Fruit fly (Drosophila melanogaster) whole organism, adult: ENCODE data around the gene CG8142.
"Not testable (repeated sequence)": the region's sequence is repeated elsewhere in the genome, so short reads cannot be mapped to it uniquely, and the experiment has no call there.

Experiments
- CG11617 ChIP-seq: fragments of 200-800 bp; sonication (Bioruptor generic); optimal IDR thresholded peaks from 2 replicates; lab custom pipeline; 2017; ENCODE audit warnings: mild to moderate bottlenecking, missing biosample characterization, missing genetic modification reagents, missing genetic modification characterization
- CG12768 ChIP-seq: fragments of 200-800 bp; sonication (Bioruptor generic); optimal IDR thresholded peaks from 2 replicates; lab custom pipeline; 2017; ENCODE audit warnings: missing biosample characterization, missing genetic modification characterization, mild to moderate bottlenecking, moderate library complexity, missing genetic modification reagents
- CG14711 ChIP-seq: fragments of 200-800 bp; sonication (Bioruptor generic); optimal IDR thresholded peaks from 2 replicates; lab custom pipeline; 2018; ENCODE audit warnings: missing biosample characterization, mild to moderate bottlenecking, missing genetic modification characterization, moderate library complexity
- CG1620 ChIP-seq: fragments of 200-800 bp; sonication (Bioruptor generic); optimal IDR thresholded peaks from 2 replicates; lab custom pipeline; 2016; ENCODE audit warnings: missing biosample characterization, missing genetic modification characterization
- CG33017 ChIP-seq: fragments of 200-800 bp; sonication (Bioruptor generic); optimal IDR thresholded peaks from 2 replicates; lab custom pipeline; 2018; ENCODE audit warnings: missing biosample characterization, mild to moderate bottlenecking, missing genetic modification characterization, moderate library complexity
- CG5204 ChIP-seq: fragments of 200-800 bp; sonication (Bioruptor generic); optimal IDR thresholded peaks from 2 replicates; lab custom pipeline; 2016; ENCODE audit warnings: missing biosample characterization, missing genetic modification characterization
- CG7045 ChIP-seq: fragments of 200-800 bp; sonication (Bioruptor generic); optimal IDR thresholded peaks from 2 replicates; lab custom pipeline; 2017; ENCODE audit warnings: missing biosample characterization, mild to moderate bottlenecking, missing genetic modification characterization
- CG7101 ChIP-seq: fragments of 200-800 bp; sonication (Bioruptor generic); optimal IDR thresholded peaks from 2 replicates; lab custom pipeline; 2018; ENCODE audit warnings: missing biosample characterization, mild to moderate bottlenecking, missing genetic modification characterization, moderate library complexity
- Clk ChIP-seq: fragments of 200-800 bp; sonication (Bioruptor generic); optimal IDR thresholded peaks from 2 replicates; lab custom pipeline; 2017; ENCODE audit warnings: missing biosample characterization, missing genetic modification characterization
- Crg-1 ChIP-seq: fragments of 200-800 bp; sonication (Bioruptor generic); optimal IDR thresholded peaks from 2 replicates; lab custom pipeline; 2016; ENCODE audit warnings: missing biosample characterization, missing genetic modification characterization
- Hr96 ChIP-seq: fragments of 200-800 bp; sonication (Bioruptor generic); optimal IDR thresholded peaks from 2 replicates; lab custom pipeline; 2016; ENCODE audit warnings: missing biosample characterization, missing genetic modification characterization
- Mnt ChIP-seq: fragments of 200-800 bp; sonication (Bioruptor generic); optimal IDR thresholded peaks from 2 replicates; lab custom pipeline; 2016; ENCODE audit warnings: missing biosample characterization, mild to moderate bottlenecking, missing genetic modification characterization
- bab1 ChIP-seq: fragments of 200-800 bp; sonication (Bioruptor generic); optimal IDR thresholded peaks from 3 replicates; lab custom pipeline; 2019; ENCODE audit warnings: missing biosample characterization, mild to moderate bottlenecking, missing genetic modification characterization, moderate library complexity
- cic ChIP-seq: fragments of 200-800 bp; sonication (Bioruptor generic); optimal IDR thresholded peaks from 2 replicates; lab custom pipeline; 2017; ENCODE audit warnings: missing biosample characterization, mild to moderate bottlenecking, missing genetic modification characterization, moderate library complexity
- cnc ChIP-seq, 2 experiments: fragments of >200 bp; optimal IDR thresholded peaks; 2 replicates each; lab custom pipeline; 2017
- kay ChIP-seq: fragments of 200-800 bp; sonication (Bioruptor generic); peaks from one replicate; lab custom pipeline; 2016; ENCODE audit warnings: missing biosample characterization, missing genetic modification characterization, borderline replicate concordance
- ovo ChIP-seq: fragments of 200-800 bp; sonication (Bioruptor generic); optimal IDR thresholded peaks from 2 replicates; lab custom pipeline; 2016; ENCODE audit warnings: missing biosample characterization, missing genetic modification characterization
- pad ChIP-seq: fragments of 200-800 bp; sonication (Bioruptor generic); optimal IDR thresholded peaks from 3 replicates; lab custom pipeline; 2017; ENCODE audit warnings: missing biosample characterization, missing genetic modification characterization, mild to moderate bottlenecking, moderate library complexity, missing genetic modification reagents
- tj ChIP-seq: fragments of 200-800 bp; sonication (Bioruptor generic); optimal IDR thresholded peaks from 3 replicates; lab custom pipeline; 2017; ENCODE audit warnings: missing biosample characterization, mild to moderate bottlenecking, missing genetic modification characterization, moderate library complexity
- toe ChIP-seq: fragments of 200-800 bp; sonication (Bioruptor generic); optimal IDR thresholded peaks from 2 replicates; lab custom pipeline; 2016; ENCODE audit warnings: missing biosample characterization, missing genetic modification characterization

Gene CG8142

dm6 chrX:17844623-17845022 lies at the start of gene CG8142, which contains the start of gene Ucp4A:
CG8142 (minus strand) TSS chrX:17844704.
Ucp4A (plus strand) TSS chrX:17844949.
- TF ChIP-seq cic (GFP tag; lab: Kevin White, UChicago) (peak; percentile 16), pad (GFP tag; lab: Kevin White, UChicago) (peak; percentile 85), CG7045 (GFP tag; lab: Kevin White, UChicago) (peak; percentile 85), toe (GFP tag; lab: Kevin White, UChicago) (peak; percentile 74), cnc (optimal IDR thresholded peaks at IDR 0.05; lab: Kevin White, UChicago) (no peak), CG12768 (peak; percentile 85), Crg-1 (GFP tag; lab: Kevin White, UChicago) (peak; percentile 85), CG5204 (GFP tag; lab: Kevin White, UChicago) (no peak), CG7101 (tag; lab: Kevin White, UChicago) (peak; percentile 96), Mnt (GFP tag; lab: Kevin White, UChicago) (peak; percentile 79), Hr96 (GFP tag; lab: Kevin White, UChicago) (no peak), tj (GFP tag; lab: Kevin White, UChicago) (peak; percentile 74), bab1 (GFP tag; lab: Kevin White, UChicago) (peak; percentile 96), CG14711 (tag; lab: Kevin White, UChicago) (peak; percentile 96), Clk (peak; percentile 69), ovo (GFP tag; lab: Kevin White, UChicago) (peak; percentile 73), CG33017 (peak; percentile 81), CG1620 (peak; percentile 85), CG11617 (GFP tag; lab: Kevin White, UChicago) (peak; percentile 92), kay (GFP tag; lab: Kevin White, UChicago) (no peak)

- TF ChIP-seq CG7045, tj, toe (GFP tag; lab: Kevin White, UChicago): not testable (repeated sequence)
Measured at dm6 chrX:17889247-17889646, 44.7 kb upstream of the CG8142 start, which contains the start of gene Gss1. Gss1 (plus strand) TSS chrX:17889547.

dm6 chrX:17887877-17888276 lies 43.4 kb upstream of the CG8142 start, which contains the start of gene CG6788:
CG6788 (plus strand) TSS chrX:17888177.
- no peak for TF ChIP-seq ovo (GFP tag; lab: Kevin White, UChicago)
- TF ChIP-seq tj (GFP tag; lab: Kevin White, UChicago) = no peak
- TF ChIP-seq CG11617 (GFP tag; lab: Kevin White, UChicago) = no peak
- no peak for TF ChIP-seq Hr96 (GFP tag; lab: Kevin White, UChicago)
- no peak for TF ChIP-seq Clk
- TF ChIP-seq cic (GFP tag; lab: Kevin White, UChicago) = no peak
- no peak for TF ChIP-seq CG14711 (tag; lab: Kevin White, UChicago)
- no peak for TF ChIP-seq CG7045 (GFP tag; lab: Kevin White, UChicago)
- no peak for TF ChIP-seq Crg-1 (GFP tag; lab: Kevin White, UChicago)
- no peak for TF ChIP-seq CG33017
- no peak for TF ChIP-seq CG7101 (tag; lab: Kevin White, UChicago)
- no peak for TF ChIP-seq pad (GFP tag; lab: Kevin White, UChicago)
- TF ChIP-seq toe (GFP tag; lab: Kevin White, UChicago) = no peak
- TF ChIP-seq CG12768 = no peak
- TF ChIP-seq CG1620 = no peak
- no peak for TF ChIP-seq kay (GFP tag; lab: Kevin White, UChicago)

dm6 chrX:17887208-17887627 lies 42.7 kb upstream of the CG8142 start, which contains the start of gene mnb:
mnb (minus strand) TSS chrX:17887222.
- peak; percentile 25 for TF ChIP-seq bab1 (GFP tag; lab: Kevin White, UChicago)
- TF ChIP-seq CG7045 (GFP tag; lab: Kevin White, UChicago) = no peak
- TF ChIP-seq ovo (GFP tag; lab: Kevin White, UChicago) = no peak
- peak; percentile 78 for TF ChIP-seq CG1620
- TF ChIP-seq Clk = no peak
- no peak for TF ChIP-seq Crg-1 (GFP tag; lab: Kevin White, UChicago)
- TF ChIP-seq CG12768 = no peak
- TF ChIP-seq CG33017 = no peak
- TF ChIP-seq CG7101 (tag; lab: Kevin White, UChicago) = no peak
- peak; percentile 17 for TF ChIP-seq CG11617 (GFP tag; lab: Kevin White, UChicago)
- no peak for TF ChIP-seq cic (GFP tag; lab: Kevin White, UChicago)
- TF ChIP-seq tj (GFP tag; lab: Kevin White, UChicago) = no peak
- no peak for TF ChIP-seq pad (GFP tag; lab: Kevin White, UChicago)
- TF ChIP-seq toe (GFP tag; lab: Kevin White, UChicago) = peak; percentile 42
- TF ChIP-seq cnc (optimal IDR thresholded peaks at IDR 0.05; lab: Kevin White, UChicago) = no peak
- TF ChIP-seq CG14711 (tag; lab: Kevin White, UChicago) = no peak
- TF ChIP-seq kay (GFP tag; lab: Kevin White, UChicago) = no peak
- peak; percentile 8 for TF ChIP-seq Mnt (GFP tag; lab: Kevin White, UChicago)
- TF ChIP-seq CG5204 (GFP tag; lab: Kevin White, UChicago) = peak; percentile 58
- TF ChIP-seq Hr96 (GFP tag; lab: Kevin White, UChicago) = peak; percentile 60

dm6 chrX:17886449-17887207 lies 42.1 kb upstream of the CG8142 start:
- TF ChIP-seq ovo (GFP tag; lab: Kevin White, UChicago) (no peak), tj (GFP tag; lab: Kevin White, UChicago) (peak; percentile 37), CG11617 (GFP tag; lab: Kevin White, UChicago) (peak; percentile 38), pad (GFP tag; lab: Kevin White, UChicago) (peak; percentile 38), Hr96 (GFP tag; lab: Kevin White, UChicago) (no peak), Mnt (GFP tag; lab: Kevin White, UChicago) (peak; percentile 75), CG7101 (tag; lab: Kevin White, UChicago) (no peak), CG1620 (no peak), cnc (optimal IDR thresholded peaks at IDR 0.05; lab: Kevin White, UChicago) (no peak)
